Fruit fly (Drosophila melanogaster) whole organism, embryonic: ENCODE data around the gene H.

Source experiments
- ATbp ChIP-seq: fragments of 200-800 bp; sonication (Bioruptor generic); optimal IDR thresholded peaks from 2 replicates; lab custom pipeline; 2017; ENCODE audit warnings: missing biosample characterization, mild to moderate bottlenecking, missing genetic modification characterization, missing genetic modification reagents
- Adf1 ChIP-seq: fragments of 200-800 bp; sonication (Bioruptor generic); IDR thresholded peaks from 2 replicates; pipeline ENCODE4 v1.3.6; 2022; ENCODE audit warnings: missing biosample characterization, missing genetic modification characterization
- Atf3 ChIP-seq: fragments of 200-800 bp; sonication (Bioruptor generic); optimal IDR thresholded peaks from 3 replicates; lab custom pipeline; 2016; ENCODE audit warnings: missing biosample characterization, missing genetic modification characterization
- CG10462 ChIP-seq: fragments of 200-800 bp; sonication (Bioruptor generic); optimal IDR thresholded peaks from 2 replicates; lab custom pipeline; 2016; ENCODE audit warnings: missing biosample characterization, missing genetic modification characterization
- CG10959 ChIP-seq: fragments of 200-800 bp; sonication (Bioruptor generic); IDR thresholded peaks from 2 replicates; pipeline ENCODE4 v1.3.6; 2022; ENCODE audit warnings: missing biosample characterization, missing genetic modification characterization
- CG11247 ChIP-seq: fragments of 200-800 bp; sonication (Bioruptor generic); IDR thresholded peaks from 2 replicates; pipeline ENCODE4 v1.3.6; 2022; ENCODE audit warnings: missing biosample characterization, missing genetic modification characterization
- CG12104 ChIP-seq: fragments of 200-800 bp; sonication (Bioruptor generic); optimal IDR thresholded peaks from 3 replicates; lab custom pipeline; 2016; ENCODE audit warnings: missing biosample characterization, missing genetic modification characterization
- CG12299 ChIP-seq: fragments of 200-800 bp; sonication (Bioruptor generic); optimal IDR thresholded peaks from 2 replicates; lab custom pipeline; 2018; ENCODE audit warnings: missing biosample characterization, mild to moderate bottlenecking, missing genetic modification characterization
- CG13775 ChIP-seq: fragments of 200-800 bp; sonication (Bioruptor generic); optimal IDR thresholded peaks from 3 replicates; lab custom pipeline; 2017; ENCODE audit warnings: missing biosample characterization, mild to moderate bottlenecking, missing genetic modification characterization
- CG13894 ChIP-seq: fragments of 200-800 bp; sonication (Bioruptor generic); optimal IDR thresholded peaks from 3 replicates; lab custom pipeline; 2018; ENCODE audit warnings: missing biosample characterization, mild to moderate bottlenecking, missing genetic modification characterization, moderate library complexity
- CG15011 ChIP-seq: fragments of 200-800 bp; sonication (Bioruptor generic); optimal IDR thresholded peaks from 3 replicates; lab custom pipeline; 2018; ENCODE audit warnings: missing biosample characterization, mild to moderate bottlenecking, missing genetic modification characterization
- CG1529 ChIP-seq: fragments of 200-800 bp; sonication (Bioruptor generic); optimal IDR thresholded peaks from 3 replicates; lab custom pipeline; 2018; ENCODE audit warnings: missing biosample characterization, missing genetic modification characterization
- CG16863 ChIP-seq: fragments of 200-800 bp; sonication (Bioruptor generic); optimal IDR thresholded peaks from 3 replicates; lab custom pipeline; 2016; ENCODE audit warnings: missing biosample characterization, missing genetic modification characterization
- CG17359 ChIP-seq: fragments of 200-800 bp; sonication (Bioruptor generic); optimal IDR thresholded peaks from 3 replicates; lab custom pipeline; 2018; ENCODE audit warnings: missing biosample characterization, mild to moderate bottlenecking, missing genetic modification characterization, moderate library complexity
- CG17912 ChIP-seq: fragments of 200-800 bp; sonication (Bioruptor generic); optimal IDR thresholded peaks from 2 replicates; lab custom pipeline; 2018; ENCODE audit warnings: missing biosample characterization, mild to moderate bottlenecking, missing genetic modification characterization
- CG1792 ChIP-seq: fragments of 200-800 bp; sonication (Bioruptor generic); optimal IDR thresholded peaks from 2 replicates; lab custom pipeline; 2016; ENCODE audit warnings: missing biosample characterization, missing genetic modification characterization
- CG32772 ChIP-seq: fragments of 200-800 bp; sonication (Bioruptor generic); IDR thresholded peaks from 2 replicates; pipeline ENCODE4 v1.3.6; 2022; ENCODE audit warnings: missing biosample characterization, missing genetic modification characterization
- CG6813 ChIP-seq: fragments of 200-800 bp; sonication (Bioruptor generic); optimal IDR thresholded peaks from 2 replicates; lab custom pipeline; 2017; ENCODE audit warnings: missing biosample characterization, missing genetic modification characterization, mild to moderate bottlenecking, moderate library complexity, missing genetic modification reagents
- CG8281 ChIP-seq: fragments of 200-800 bp; sonication (Bioruptor generic); optimal IDR thresholded peaks from 2 replicates; lab custom pipeline; 2018; ENCODE audit warnings: missing biosample characterization, mild to moderate bottlenecking, missing genetic modification characterization, moderate library complexity
- CG8290 ChIP-seq, 3 experiments: fragments of 200-800 bp; sonication (Bioruptor generic); optimal IDR thresholded peaks; 2 replicates each; lab custom pipeline; 2016 to 2019; ENCODE audit warnings: missing biosample characterization in 3 of 3, missing genetic modification characterization in 3 of 3, mild to moderate bottlenecking in 2 of 3, moderate library complexity in 1 of 3
- CG9215 ChIP-seq: fragments of 200-800 bp; sonication (Bioruptor generic); IDR thresholded peaks from 2 replicates; pipeline ENCODE4 v1.3.6; 2022; ENCODE audit warnings: missing biosample characterization, missing genetic modification characterization
- Dll ChIP-seq: fragments of 200-800 bp; sonication (Bioruptor generic); IDR thresholded peaks from 4 replicates; pipeline ENCODE4 v1.3.6; 2022; ENCODE audit warnings: missing biosample characterization, missing genetic modification characterization; ENCODE audit not compliant: partially characterized antibody
- Dref ChIP-seq: fragments of 200-800 bp; sonication (Bioruptor generic); IDR thresholded peaks from 2 replicates; pipeline ENCODE4 v1.3.6; 2022; ENCODE audit warnings: missing biosample characterization, missing genetic modification characterization
- Fer2 ChIP-seq: fragments of 200-800 bp; sonication (Bioruptor generic); optimal IDR thresholded peaks from 2 replicates; lab custom pipeline; 2018; ENCODE audit warnings: missing biosample characterization, mild to moderate bottlenecking, missing genetic modification characterization, moderate library complexity
- HLH3B ChIP-seq: fragments of 200-800 bp; sonication (Bioruptor generic); IDR thresholded peaks from 2 replicates; pipeline ENCODE4 v1.3.6; 2022; ENCODE audit warnings: missing biosample characterization, missing genetic modification characterization
- Hr3 ChIP-seq: fragments of 200-800 bp; sonication (Bioruptor generic); optimal IDR thresholded peaks from 3 replicates; lab custom pipeline; 2016; ENCODE audit warnings: missing biosample characterization, missing genetic modification characterization
- Hr39 ChIP-seq: fragments of >200 bp; optimal IDR thresholded peaks from 2 replicates; lab custom pipeline; 2017
- Lhr ChIP-seq: fragments of 200-800 bp; sonication (Bioruptor generic); optimal IDR thresholded peaks from 3 replicates; lab custom pipeline; 2017; ENCODE audit warnings: mild to moderate bottlenecking, missing biosample characterization, missing genetic modification reagents, missing genetic modification characterization
- MBD-R2 ChIP-seq: fragments of 200-800 bp; sonication (Bioruptor generic); IDR thresholded peaks from 2 replicates; pipeline ENCODE4 v1.3.6; 2022; ENCODE audit warnings: missing biosample characterization, missing genetic modification characterization
- Max ChIP-seq: fragments of 200-800 bp; sonication (Bioruptor generic); optimal IDR thresholded peaks from 2 replicates; lab custom pipeline; 2016; ENCODE audit warnings: missing biosample characterization, mild to moderate bottlenecking, missing genetic modification characterization
- Neu2 ChIP-seq: fragments of 200-800 bp; sonication (Bioruptor generic); optimal IDR thresholded peaks from 3 replicates; lab custom pipeline; 2016; ENCODE audit warnings: missing biosample characterization, missing genetic modification characterization, borderline replicate concordance
- Oli ChIP-seq: fragments of 200-800 bp; sonication (Bioruptor generic); optimal IDR thresholded peaks from 2 replicates; lab custom pipeline; 2018; ENCODE audit warnings: missing biosample characterization, mild to moderate bottlenecking, missing genetic modification characterization, moderate library complexity
- Ptx1 ChIP-seq: fragments of 200-800 bp; sonication (Bioruptor generic); IDR thresholded peaks from 2 replicates; pipeline ENCODE4 v1.3.6; 2022; ENCODE audit warnings: missing biosample characterization, missing genetic modification characterization
- Rfx ChIP-seq: fragments of 200-800 bp; sonication (Bioruptor generic); IDR thresholded peaks from 2 replicates; pipeline ENCODE4 v1.3.6; 2022; ENCODE audit warnings: missing biosample characterization, missing genetic modification characterization
- Six4 ChIP-seq: fragments of 200-800 bp; sonication (Bioruptor generic); optimal IDR thresholded peaks from 2 replicates; lab custom pipeline; 2016; ENCODE audit warnings: missing biosample characterization, missing genetic modification characterization
- Stat92E ChIP-seq, 3 experiments: fragments of >200 bp in 2 of 3; fragments of 200-800 bp in 1 of 3; sonication (Bioruptor generic) in 1 of 3; optimal IDR thresholded peaks; 2 replicates each; lab custom pipeline; 2017 to 2019; ENCODE audit warnings: missing biosample characterization in 3 of 3, missing genetic modification characterization in 3 of 3, mild to moderate bottlenecking in 1 of 3, moderate library complexity in 1 of 3
- abd-A ChIP-seq: fragments of 200-800 bp; sonication (Bioruptor generic); optimal IDR thresholded peaks from 3 replicates; lab custom pipeline; 2019; ENCODE audit warnings: missing biosample characterization, mild to moderate bottlenecking, missing genetic modification characterization, moderate library complexity
- bowl ChIP-seq: fragments of 200-800 bp; sonication (Bioruptor generic); IDR thresholded peaks from 2 replicates; pipeline ENCODE4 v1.3.6; 2022; ENCODE audit warnings: missing biosample characterization, missing genetic modification characterization
- br ChIP-seq: fragments of >200 bp; optimal IDR thresholded peaks from 2 replicates; lab custom pipeline; 2017
- bsh ChIP-seq, 2 experiments: fragments of 200-800 bp; sonication (Bioruptor generic); optimal IDR thresholded peaks; 2 replicates each; lab custom pipeline; 2017 to 2018; ENCODE audit warnings: mild to moderate bottlenecking in 2 of 2, missing biosample characterization in 2 of 2, missing genetic modification characterization in 2 of 2, moderate library complexity in 1 of 2
- cato ChIP-seq: fragments of 200-800 bp; sonication (Bioruptor generic); optimal IDR thresholded peaks from 2 replicates; lab custom pipeline; 2016; ENCODE audit warnings: missing biosample characterization, missing genetic modification characterization, borderline replicate concordance
- ci ChIP-seq: fragments of 200-800 bp; sonication (Bioruptor generic); IDR thresholded peaks from 3 replicates; pipeline ENCODE4 v1.3.6; 2022; ENCODE audit warnings: missing biosample characterization, missing genetic modification characterization
- grn ChIP-seq: fragments of 200-800 bp; sonication (Bioruptor generic); optimal IDR thresholded peaks from 3 replicates; lab custom pipeline; 2017; ENCODE audit warnings: missing biosample characterization, missing genetic modification characterization
- gsb-n ChIP-seq: fragments of 200-800 bp; sonication (Bioruptor generic); optimal IDR thresholded peaks from 3 replicates; lab custom pipeline; 2018; ENCODE audit warnings: missing biosample characterization, mild to moderate bottlenecking, missing genetic modification characterization
- kah ChIP-seq: fragments of 200-800 bp; sonication (Bioruptor generic); optimal IDR thresholded peaks from 2 replicates; lab custom pipeline; 2018; ENCODE audit warnings: missing biosample characterization, mild to moderate bottlenecking, missing genetic modification characterization
- lov ChIP-seq, 2 experiments: fragments of 200-800 bp in 1 of 2; fragments of >200 bp in 1 of 2; sonication (Bioruptor generic) in 1 of 2; IDR thresholded peaks in 1 of 2; optimal IDR thresholded peaks in 1 of 2; 2 replicates in 1 of 2; 3 replicates in 1 of 2; pipeline versions ENCODE4 v1.3.6 to Lab custom; 2017 to 2022; ENCODE audit warnings: missing biosample characterization in 1 of 2, missing genetic modification characterization in 1 of 2
- nom ChIP-seq: fragments of 200-800 bp; sonication (Bioruptor generic); optimal IDR thresholded peaks from 2 replicates; lab custom pipeline; 2017; ENCODE audit warnings: missing biosample characterization, missing genetic modification characterization, mild to moderate bottlenecking, moderate library complexity, missing genetic modification reagents
- p53 ChIP-seq: fragments of 200-800 bp; sonication (Bioruptor generic); optimal IDR thresholded peaks from 2 replicates; lab custom pipeline; 2016; ENCODE audit warnings: missing biosample characterization, missing genetic modification characterization
- pho ChIP-seq: fragments of 200-800 bp; sonication (Bioruptor generic); optimal IDR thresholded peaks from 2 replicates; lab custom pipeline; 2016; ENCODE audit warnings: missing biosample characterization, missing genetic modification characterization
- scrt ChIP-seq: fragments of 200-800 bp; sonication (Bioruptor generic); optimal IDR thresholded peaks from 2 replicates; lab custom pipeline; 2018; ENCODE audit warnings: missing biosample characterization, mild to moderate bottlenecking, missing genetic modification characterization, moderate library complexity

The H gene

dm6 chr3R:20588480-20588785, 33.3 kb upstream of the H start, which contains the start of gene Srp72 (continued):
- TF ChIP-seq CG11247 (peak; percentile 43; the same call in 1 of the 2 replicates), Lhr (GFP tag; lab: Kevin White, UChicago) (peak; percentile 26), Six4 (peak; percentile 20), CG6813 (GFP tag; lab: Kevin White, UChicago) (no peak), CG8290 (GFP tag; optimal IDR thresholded peaks at IDR 0.05; lab: Kevin White, UChicago) (no peak), CG8290 (tag; optimal IDR thresholded peaks at IDR 0.05; lab: Kevin White, UChicago) (no peak), CG1529 (GFP tag; lab: Kevin White, UChicago) (peak; percentile 23), Neu2 (no peak), Ptx1 (GFP tag; lab: Robert Waterston, UW) (peak; percentile 42; the same call in 1 of the 2 replicates), Oli (tag; lab: Kevin White, UChicago) (peak; percentile 24), CG12299 (no peak), br (lab: Kevin White, UChicago) (no peak), grn (GFP tag; lab: Kevin White, UChicago) (no peak), CG9215 (peak; percentile 43; the same call in 1 of the 2 replicates), kah (GFP tag; lab: Kevin White, UChicago) (no peak), pho (GFP tag; lab: Kevin White, UChicago) (no peak), p53 (GFP tag; lab: Kevin White, UChicago) (no peak), Max (GFP tag; lab: Kevin White, UChicago) (peak; percentile 50), nom (GFP tag; lab: Kevin White, UChicago) (no peak), ci (GFP tag; lab: Robert Waterston, UW) (peak; percentile 71), Stat92E (GFP tag; optimal IDR thresholded peaks at IDR 0.05; lab: Kevin White, UChicago) (no peak), bsh (GFP tag; optimal IDR thresholded peaks at IDR 0.05; lab: Kevin White, UChicago) (peak in 1 of 2 experiments; percentile 47), abd-A (tag; lab: Kevin White, UChicago) (no peak), cato (GFP tag; lab: Kevin White, UChicago) (no peak), CG32772 (0 out of 2 replicates have a peak, but pooled peaks have one; percentile 30), Dref (GFP tag; lab: Robert Waterston, UW) (no peak), Hr39 (no peak), MBD-R2 (peak; percentile 19; the same call in 1 of the 2 replicates), CG10462 (GFP tag; lab: Kevin White, UChicago) (peak; percentile 17), CG17912 (GFP tag; lab: Kevin White, UChicago) (no peak), CG10959 (no peak), Rfx (GFP tag; lab: Robert Waterston, UW) (peak; percentile 51; the same call in 1 of the 2 replicates), CG17359 (tag; lab: Kevin White, UChicago) (peak; percentile 60), lov (optimal IDR thresholded peaks at IDR 0.05; lab: Kevin White, UChicago) (no peak), lov (GFP tag; IDR thresholded peaks at IDR 0.05; lab: Robert Waterston, UW) (no peak), CG13775 (GFP tag; lab: Kevin White, UChicago) (peak; percentile 56), scrt (GFP tag; lab: Kevin White, UChicago) (no peak), CG15011 (GFP tag; lab: Kevin White, UChicago) (peak; percentile 34), HLH3B (peak; percentile 51; the same call in 1 of the 2 replicates), Fer2 (tag; lab: Kevin White, UChicago) (peak; percentile 50), CG8281 (tag; lab: Kevin White, UChicago) (no peak), Adf1 (GFP tag; lab: Robert Waterston, UW) (no peak), CG1792 (GFP tag; lab: Kevin White, UChicago) (no peak), Hr3 (no peak), CG13894 (tag; lab: Kevin White, UChicago) (no peak), gsb-n (tag; lab: Kevin White, UChicago) (peak; percentile 51), CG12104 (GFP tag; lab: Kevin White, UChicago) (peak; percentile 57), ATbp (GFP tag; lab: Kevin White, UChicago) (no peak), Atf3 (GFP tag; lab: Kevin White, UChicago) (no peak), CG16863 (GFP tag; lab: Kevin White, UChicago) (no peak), Dll (GFP tag; lab: Robert Waterston, UW) (0 out of 4 replicates have a peak, but pooled peaks have one; percentile 43), bowl (GFP tag; lab: Robert Waterston, UW) (no peak)
